Worm (Caenorhabditis elegans) whole organism, L4 larva: ENCODE results near the gene R09A8.5.

Experiments used
- D1046.2 ChIP-seq: fragments of 200-800 bp; sonication (Bioruptor generic); IDR thresholded peaks from 2 replicates; pipeline ENCODE4 v1.3.6; 2022; ENCODE audit warnings: missing genetic modification characterization, missing compliant biosample characterization
- F44E2.7 ChIP-seq: fragments of 200-800 bp; sonication (Bioruptor generic); IDR thresholded peaks from 2 replicates; pipeline ENCODE4 v2.1.2; 2022; ENCODE audit warnings: missing genetic modification characterization, missing compliant biosample characterization
- F49E8.2 ChIP-seq: sonication (generic microtip); optimal IDR thresholded peaks from 2 replicates; lab custom pipeline; 2016; ENCODE audit warnings: missing compliant biosample characterization, mild to moderate bottlenecking, missing genetic modification characterization, borderline replicate concordance
- T26A8.4 ChIP-seq: fragments of 200-800 bp; sonication (Bioruptor generic); IDR thresholded peaks from 2 replicates; pipeline ENCODE4 v1.3.6; 2022; ENCODE audit warnings: missing genetic modification characterization, missing compliant biosample characterization
- Y105C5A.15 ChIP-seq: fragments of 200-800 bp; sonication (Bioruptor generic); IDR thresholded peaks from 2 replicates; pipeline ENCODE4 v1.3.6; 2022; ENCODE audit warnings: missing genetic modification characterization, missing compliant biosample characterization
- Y5F2A.4 ChIP-seq: fragments of 200-800 bp; sonication (Bioruptor generic); optimal IDR thresholded peaks from 2 replicates; lab custom pipeline; 2018; ENCODE audit warnings: mild to moderate bottlenecking, missing genetic modification characterization, missing compliant biosample characterization
- Y75B8A.6 ChIP-seq: fragments of 200-800 bp; sonication (Bioruptor generic); IDR thresholded peaks from 2 replicates; pipeline ENCODE4 v1.3.6; 2022; ENCODE audit warnings: missing genetic modification reagents, missing genetic modification characterization, missing compliant biosample characterization
- ZK337.2 ChIP-seq: fragments of 200-800 bp; sonication (Bioruptor generic); IDR thresholded peaks from 2 replicates; pipeline ENCODE4 v1.3.6; 2022; ENCODE audit warnings: missing genetic modification reagents, missing genetic modification characterization, missing compliant biosample characterization
- ZK546.5 ChIP-seq, 2 experiments: sonication (generic microtip); optimal IDR thresholded peaks; 2 replicates each; lab custom pipeline; 2017; ENCODE audit warnings: missing biosample characterization in 2 of 2, missing genetic modification characterization in 2 of 2
- aha-1 ChIP-seq: fragments of 150-350 bp; peaks from one replicate; lab custom pipeline; 2014; ENCODE audit warnings: missing biosample characterization, missing genetic modification characterization
- aly-2 ChIP-seq: sonication (generic microtip); optimal IDR thresholded peaks from 2 replicates; lab custom pipeline; 2018; ENCODE audit warnings: missing biosample characterization, missing genetic modification characterization
- ceh-20 ChIP-seq: fragments of 200-800 bp; sonication (Bioruptor generic); IDR thresholded peaks from 2 replicates; pipeline ENCODE4 v1.3.6; 2022; ENCODE audit warnings: missing genetic modification reagents, missing genetic modification characterization, missing compliant biosample characterization
- ceh-28 ChIP-seq: fragments of 150-350 bp; optimal IDR thresholded peaks from 2 replicates; lab custom pipeline; 2014; ENCODE audit warnings: missing biosample characterization, missing genetic modification reagents, missing genetic modification characterization
- ceh-62 ChIP-seq: sonication (generic microtip); optimal IDR thresholded peaks from 2 replicates; lab custom pipeline; 2017; ENCODE audit warnings: missing biosample characterization, missing genetic modification characterization
- ceh-82 ChIP-seq: sonication (generic microtip); optimal IDR thresholded peaks from 2 replicates; lab custom pipeline; 2017; ENCODE audit warnings: missing biosample characterization, missing genetic modification characterization
- cey-2 ChIP-seq: sonication (generic microtip); optimal IDR thresholded peaks from 3 replicates; lab custom pipeline; 2017; ENCODE audit warnings: missing genetic modification characterization, mild to moderate bottlenecking, missing compliant biosample characterization, antibody characterized with exemption, borderline replicate concordance; ENCODE audit not compliant: insufficient read depth
- ctbp-1 ChIP-seq: fragments of 200-800 bp; sonication (Bioruptor generic); IDR thresholded peaks from 2 replicates; pipeline ENCODE4 v1.3.6; 2022; ENCODE audit warnings: missing genetic modification reagents, missing genetic modification characterization, missing compliant biosample characterization
- dpl-1 ChIP-seq: fragments of 150-350 bp; optimal IDR thresholded peaks from 2 replicates; lab custom pipeline; 2014; ENCODE audit warnings: missing biosample characterization, missing genetic modification reagents, missing genetic modification characterization
- egl-43 ChIP-seq: fragments of 200-800 bp; sonication (Bioruptor generic); IDR thresholded peaks from 2 replicates; pipeline ENCODE4 v1.3.6; 2022; ENCODE audit warnings: missing genetic modification reagents, missing genetic modification characterization, missing compliant biosample characterization
- fkh-10 ChIP-seq: fragments of 150-350 bp; optimal IDR thresholded peaks from 2 replicates; lab custom pipeline; 2014; ENCODE audit warnings: missing biosample characterization, missing genetic modification reagents, missing genetic modification characterization
- hlh-30 ChIP-seq: sonication (generic microtip); optimal IDR thresholded peaks from 2 replicates; lab custom pipeline; 2017; ENCODE audit warnings: antibody characterized with exemption, mild to moderate bottlenecking, missing genetic modification characterization, missing compliant biosample characterization; ENCODE audit not compliant: insufficient read depth
- lim-7 ChIP-seq: fragments of 200-800 bp; sonication (Bioruptor generic); IDR thresholded peaks from 2 replicates; pipeline ENCODE4 v1.3.6; 2022; ENCODE audit warnings: missing genetic modification characterization, missing compliant biosample characterization
- lin-1 ChIP-seq: fragments of 200-800 bp; sonication (Bioruptor generic); IDR thresholded peaks from 2 replicates; pipeline ENCODE4 v1.3.6; 2022; ENCODE audit warnings: missing genetic modification reagents, missing genetic modification characterization, missing compliant biosample characterization
- lin-13 ChIP-seq: fragments of 150-350 bp; optimal IDR thresholded peaks from 2 replicates; lab custom pipeline; 2014; ENCODE audit warnings: missing biosample characterization, missing genetic modification reagents, missing genetic modification characterization
- lin-38 ChIP-seq: fragments of 200-800 bp; sonication (Bioruptor generic); IDR thresholded peaks from 2 replicates; pipeline ENCODE4 v1.3.6; 2022; ENCODE audit warnings: missing genetic modification reagents, missing genetic modification characterization, missing compliant biosample characterization
- madf-9 ChIP-seq: fragments of 200-800 bp; sonication (Bioruptor generic); conservative IDR thresholded peaks from 2 replicates; pipeline ENCODE4 v1.3.6; 2022; ENCODE audit warnings: missing genetic modification reagents, missing genetic modification characterization, missing compliant biosample characterization
- mdl-1 ChIP-seq, 2 experiments: fragments of 150-350 bp in 1 of 2; sonication (generic microtip) in 1 of 2; optimal IDR thresholded peaks; 2 replicates each; lab custom pipeline; 2014 to 2017; ENCODE audit warnings: missing biosample characterization in 2 of 2, missing genetic modification characterization in 2 of 2
- mdt-29 ChIP-seq: fragments of 200-800 bp; sonication (Bioruptor generic); IDR thresholded peaks from 2 replicates; pipeline ENCODE4 v1.3.6; 2022; ENCODE audit warnings: missing genetic modification reagents, missing genetic modification characterization, missing compliant biosample characterization
- mes-2 ChIP-seq: sonication (generic microtip); optimal IDR thresholded peaks from 2 replicates; lab custom pipeline; 2016; ENCODE audit warnings: missing genotype, mild to moderate bottlenecking, missing genetic modification characterization, missing compliant biosample characterization; ENCODE audit not compliant: poor library complexity, severe bottlenecking
- mxl-2 ChIP-seq: fragments of 200-800 bp; sonication (Bioruptor generic); conservative IDR thresholded peaks from 2 replicates; pipeline ENCODE4 v1.3.6; 2022; ENCODE audit warnings: missing genetic modification reagents, missing genetic modification characterization, missing compliant biosample characterization
- nhr-10 ChIP-seq: fragments of 150-350 bp; optimal IDR thresholded peaks from 2 replicates; lab custom pipeline; 2014; ENCODE audit warnings: missing biosample characterization, missing genetic modification characterization
- nhr-102 ChIP-seq: sonication (generic microtip); optimal IDR thresholded peaks from 2 replicates; lab custom pipeline; 2016; ENCODE audit warnings: mild to moderate bottlenecking, missing genetic modification characterization, moderate library complexity, missing compliant biosample characterization
- nhr-11 ChIP-seq: fragments of 150-350 bp; optimal IDR thresholded peaks from 2 replicates; lab custom pipeline; 2014; ENCODE audit warnings: missing biosample characterization, missing genetic modification characterization
- nhr-237 ChIP-seq: sonication (generic microtip); optimal IDR thresholded peaks from 2 replicates; lab custom pipeline; 2017; ENCODE audit warnings: missing biosample characterization, missing genetic modification characterization
- nhr-28 ChIP-seq: fragments of 150-350 bp; optimal IDR thresholded peaks from 2 replicates; lab custom pipeline; 2014; ENCODE audit warnings: missing biosample characterization, missing genetic modification characterization
- nhr-42 ChIP-seq: fragments of 200-800 bp; sonication (Bioruptor generic); IDR thresholded peaks from 2 replicates; pipeline ENCODE4 v1.3.6; 2022; ENCODE audit warnings: missing genetic modification characterization, missing compliant biosample characterization
- nhr-48 ChIP-seq: sonication (generic microtip); optimal IDR thresholded peaks from 2 replicates; lab custom pipeline; 2016; ENCODE audit warnings: mild to moderate bottlenecking, missing genetic modification characterization, missing compliant biosample characterization
- nhr-76 ChIP-seq: fragments of 150-350 bp; optimal IDR thresholded peaks from 2 replicates; lab custom pipeline; 2014; ENCODE audit warnings: missing biosample characterization, missing genetic modification characterization
- nhr-77 ChIP-seq: fragments of 150-350 bp; optimal IDR thresholded peaks from 2 replicates; lab custom pipeline; 2014; ENCODE audit warnings: missing biosample characterization, missing genetic modification characterization
- saeg-2 ChIP-seq: fragments of 200-800 bp; sonication (Bioruptor generic); IDR thresholded peaks from 2 replicates; pipeline ENCODE4 v1.3.6; 2022; ENCODE audit warnings: missing genetic modification reagents, missing genetic modification characterization, missing compliant biosample characterization
- sdz-12 ChIP-seq: fragments of 200-800 bp; sonication (Bioruptor generic); optimal IDR thresholded peaks from 2 replicates; lab custom pipeline; 2018; ENCODE audit warnings: mild to moderate bottlenecking, missing genetic modification characterization, missing compliant biosample characterization
- set-16 ChIP-seq: fragments of 200-800 bp; sonication (Bioruptor generic); IDR thresholded peaks from 2 replicates; pipeline ENCODE4 v1.3.6; 2022; ENCODE audit warnings: missing genetic modification reagents, missing genetic modification characterization, missing compliant biosample characterization
- skn-1 ChIP-seq: fragments of 150-350 bp; optimal IDR thresholded peaks from 2 replicates; lab custom pipeline; 2014; ENCODE audit warnings: missing biosample characterization, missing genetic modification characterization
- snpc-4 ChIP-seq: fragments of 150-350 bp; optimal IDR thresholded peaks from 2 replicates; lab custom pipeline; 2014; ENCODE audit warnings: missing biosample characterization, missing genetic modification characterization
- tag-97 ChIP-seq: fragments of 200-800 bp; sonication (Bioruptor generic); IDR thresholded peaks from 2 replicates; pipeline ENCODE4 v1.3.6; 2022; ENCODE audit warnings: missing genetic modification characterization, missing compliant biosample characterization
- vab-7 ChIP-seq: fragments of 200-800 bp; sonication (Bioruptor generic); IDR thresholded peaks from 2 replicates; pipeline ENCODE4 v1.3.6; 2022; ENCODE audit warnings: missing genetic modification reagents, missing genetic modification characterization, missing compliant biosample characterization
- zfp-3 ChIP-seq: fragments of 200-800 bp; sonication (Bioruptor generic); conservative IDR thresholded peaks from 2 replicates; pipeline ENCODE4 v1.3.6; 2022; ENCODE audit warnings: missing genetic modification reagents, missing genetic modification characterization, missing compliant biosample characterization
- zip-2 ChIP-seq: fragments of 150-350 bp; optimal IDR thresholded peaks from 2 replicates; lab custom pipeline; 2014; ENCODE audit warnings: missing biosample characterization, missing genetic modification characterization
- ztf-11 ChIP-seq: fragments of 150-350 bp; optimal IDR thresholded peaks from 2 replicates; lab custom pipeline; 2014; ENCODE audit warnings: missing biosample characterization, missing genetic modification characterization

The R09A8.5 gene

DNA sequence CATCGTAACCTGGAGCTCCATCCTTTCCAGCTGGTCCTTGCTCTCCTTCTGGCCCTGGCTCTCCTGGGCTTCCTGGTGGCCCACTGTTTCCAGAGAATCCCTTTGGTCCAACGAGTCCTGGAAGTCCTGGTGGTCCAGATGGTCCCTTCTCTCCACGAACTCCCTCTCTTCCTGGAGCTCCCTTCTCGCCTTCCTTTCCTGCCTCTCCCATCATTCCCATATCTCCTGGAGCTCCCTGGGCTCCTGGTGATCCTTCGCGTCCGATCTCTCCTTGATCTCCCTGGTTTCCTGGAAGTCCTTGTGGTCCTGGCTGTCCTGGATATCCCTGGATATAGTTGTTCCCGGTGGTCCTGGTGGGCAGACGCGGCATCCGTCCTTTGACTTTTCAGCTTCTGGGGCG, 4.1 kb downstream of the R09A8.5 start:
- TF ChIP-seq lim-7 (GFP tag; lab: Robert Waterston, UW) (0 out of 2 replicates have a peak, but pooled peaks have one; percentile 4), ZK546.5 (tag; optimal IDR thresholded peaks at IDR 0.05; lab: Kevin White, UChicago) (no peak), mdl-1 (tag; optimal IDR thresholded peaks at IDR 0.05; lab: Kevin White, UChicago) (no peak), set-16 (GFP tag; lab: Robert Waterston, UW) (peak; percentile 91), T26A8.4 (GFP tag; lab: Robert Waterston, UW) (no peak), tag-97 (GFP tag; lab: Robert Waterston, UW) (no peak), skn-1 (tag; lab: Kevin White, UChicago) (no peak), saeg-2 (no peak), cey-2 (tag; lab: Kevin White, UChicago) (no peak), D1046.2 (GFP tag; lab: Robert Waterston, UW) (0 out of 2 replicates have a peak, but pooled peaks have one; percentile 26), ceh-28 (tag; lab: Kevin White, UChicago) (no peak), madf-9 (no peak), ceh-82 (no peak), nhr-42 (GFP tag; lab: Robert Waterston, UW) (no peak), nhr-28 (tag; lab: Kevin White, UChicago) (no peak)

- TF ChIP-seq ctbp-1 (GFP tag; lab: Robert Waterston, UW) (no peak), cey-2 (tag; lab: Kevin White, UChicago) (no peak), dpl-1 (GFP tag; lab: Kevin White, UChicago) (peak; percentile 72), nhr-76 (tag; lab: Kevin White, UChicago) (no peak), ceh-20 (GFP tag; lab: Robert Waterston, UW) (no peak), set-16 (GFP tag; lab: Robert Waterston, UW) (no peak), Y75B8A.6 (GFP tag; lab: Robert Waterston, UW) (no peak), nhr-42 (GFP tag; lab: Robert Waterston, UW) (no peak), nhr-48 (tag; lab: Kevin White, UChicago) (peak; percentile 50), nhr-77 (tag; lab: Kevin White, UChicago) (peak; percentile 84), ZK337.2 (no peak), nhr-237 (no peak), vab-7 (GFP tag; lab: Robert Waterston, UW) (no peak), ceh-62 (no peak), nhr-102 (peak; percentile 2), mdt-29 (GFP tag; lab: Robert Waterston, UW) (no peak), lin-1 (GFP tag; lab: Robert Waterston, UW) (no peak), ZK546.5 (tag; optimal IDR thresholded peaks at IDR 0.05; lab: Kevin White, UChicago) (no peak), lin-13 (GFP tag; lab: Kevin White, UChicago) (peak; percentile 51), egl-43 (GFP tag; lab: Robert Waterston, UW) (no peak), D1046.2 (GFP tag; lab: Robert Waterston, UW) (no peak), Y5F2A.4 (GFP tag; lab: Kevin White, UChicago) (no peak), aly-2 (tag; lab: Kevin White, UChicago) (no peak), hlh-30 (tag; lab: Kevin White, UChicago) (peak; percentile 27), nhr-28 (tag; lab: Kevin White, UChicago) (peak; percentile 89), nhr-11 (peak; percentile 30), T26A8.4 (GFP tag; lab: Robert Waterston, UW) (0 out of 2 replicates have a peak, but pooled peaks have one; percentile 21), sdz-12 (GFP tag; lab: Kevin White, UChicago) (no peak), Y105C5A.15 (no peak), lin-38 (GFP tag; lab: Robert Waterston, UW) (peak; percentile 80), snpc-4 (tag; lab: Kevin White, UChicago) (no peak), mxl-2 (GFP tag; lab: Robert Waterston, UW) (0 out of 2 replicates have a peak, but pooled peaks have one; percentile 29), F44E2.7 (GFP tag; lab: Robert Waterston, UW) (no peak), zip-2 (no peak), zfp-3 (no peak), F49E8.2 (tag; lab: Kevin White, UChicago) (no peak), fkh-10 (GFP tag; lab: Kevin White, UChicago) (peak; percentile 37), aha-1 (tag; lab: Kevin White, UChicago) (no peak), ztf-11 (tag; lab: Kevin White, UChicago) (no peak), nhr-10 (no peak), mes-2 (tag; lab: Kevin White, UChicago) (peak; percentile 79), saeg-2 (no peak)
Observed at ce11 chrX:12635010-12635409, 5.3 kb downstream of the R09A8.5 start.
